Worm (Caenorhabditis elegans): ENCODE measurements around the gene elo-2.

ce11 chrIV:17431287-17431686 is 35.9 kb downstream of the elo-2 start, which contains the start of gene lact-6:
- no peak for TF ChIP-seq ama-1 (optimal IDR thresholded peaks at IDR 0.05)
- TF ChIP-seq nhr-71 (tag; optimal IDR thresholded peaks at IDR 0.05) = no peak
- TF ChIP-seq nhr-76 (tag; optimal IDR thresholded peaks at IDR 0.05) = no peak
- no peak for TF ChIP-seq lin-39 (tag; optimal IDR thresholded peaks at IDR 0.05)
- TF ChIP-seq tbx-2 (tag; optimal IDR thresholded peaks at IDR 0.05) = no peak
- no peak for TF ChIP-seq nhr-11 (tag; optimal IDR thresholded peaks at IDR 0.05)
- no peak for TF ChIP-seq unc-62 (GFP tag; optimal IDR thresholded peaks at IDR 0.05)
